Worm (Caenorhabditis elegans): Measurements from ENCODE around the gene srh-48.

DNA sequence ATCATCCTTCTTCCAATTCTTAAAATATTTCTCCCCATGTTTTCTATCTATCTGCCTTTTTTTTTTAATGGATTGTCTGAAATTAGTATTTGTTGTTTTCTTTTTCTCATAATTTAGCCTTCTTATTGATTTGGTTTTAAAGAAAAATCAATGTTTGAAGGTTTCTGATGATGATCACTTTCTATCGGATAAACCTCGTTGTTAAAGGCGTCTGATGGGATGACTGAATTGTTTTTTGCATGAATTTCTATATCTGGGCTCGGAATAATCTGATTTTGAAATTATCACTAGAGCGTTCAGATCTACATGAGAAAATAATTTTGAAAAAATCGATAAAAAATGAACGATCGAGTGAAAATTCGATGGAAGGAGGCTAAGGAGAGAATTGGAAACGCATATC lies 46.2 kb upstream of the srh-48 start, which contains the start of gene scp-1:
- no peak for TF ChIP-seq flt-1 (GFP tag; IDR thresholded peaks at IDR 0.05)
- no peak for TF ChIP-seq tab-1 (GFP tag; IDR thresholded peaks at IDR 0.05)
- no peak for TF ChIP-seq ztf-29 (GFP tag; IDR thresholded peaks at IDR 0.05)
- no peak for TF ChIP-seq med-1 (GFP tag; optimal IDR thresholded peaks at IDR 0.05; ENCODE audit: insufficient read depth)
- no peak for TF ChIP-seq ztf-23 (GFP tag; IDR thresholded peaks at IDR 0.05)
- TF ChIP-seq cog-1 (tag; optimal IDR thresholded peaks at IDR 0.05): no peak
- TF ChIP-seq T22C8.4 (GFP tag; IDR thresholded peaks at IDR 0.05): no peak
- TF ChIP-seq klf-2 (GFP tag; conservative IDR thresholded peaks at IDR 0.05): no peak

All from whole organism, midembryonic.